Comparison of ENCODE assay signal across 3 worm cellular contexts in the genomic region with DNA sequence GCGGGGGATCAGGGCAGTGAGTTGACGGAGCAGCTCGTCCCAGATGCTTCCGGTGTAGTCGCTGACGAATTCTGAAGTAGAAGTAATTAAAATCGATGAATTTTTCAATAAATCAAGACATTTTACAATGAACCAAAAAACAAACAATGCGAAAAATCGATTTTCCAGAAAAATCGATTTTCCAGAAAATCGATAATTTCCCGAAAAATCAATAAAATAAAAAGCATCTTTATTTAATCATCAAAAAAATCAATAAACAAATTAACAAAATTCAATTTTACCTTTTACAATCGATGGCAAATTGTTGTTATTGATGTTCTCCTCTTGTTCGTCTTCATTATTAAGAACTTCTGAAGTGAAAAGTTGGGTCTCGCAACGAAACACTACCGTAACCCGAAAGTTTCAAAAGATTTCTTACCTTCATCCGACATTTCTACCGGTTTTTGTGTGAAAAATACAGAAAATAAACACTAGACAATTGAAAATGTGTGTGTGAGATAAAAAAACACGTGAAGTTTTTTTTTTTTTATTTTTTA.
TF ChIP-seq lines count a peak whose summit lies in the region.

A gene (minus strand): TSS at position 486 of the 536 bp plus-strand sequence.

TF ChIP-seq in whole organism, L3 larva, 47 proteins besides CTCF, POLR2A, EP300 and RAD21:
- TF ChIP-seq ceh-28 (tag; optimal IDR thresholded peaks at IDR 0.05; lab: Kevin White, UChicago) (peak; percentile 93), ceh-16 (tag; optimal IDR thresholded peaks at IDR 0.05; lab: Kevin White, UChicago) (no peak)

TF ChIP-seq in whole organism, L4 larva, 104 proteins besides CTCF, POLR2A, EP300 and RAD21:
- TF ChIP-seq hmg-1.1 (GFP tag; IDR thresholded peaks at IDR 0.05; lab: Robert Waterston, UW) (no peak), ceh-28 (tag; optimal IDR thresholded peaks at IDR 0.05; lab: Kevin White, UChicago) (peak; percentile 94), dve-1 (tag; optimal IDR thresholded peaks at IDR 0.05; lab: Kevin White, UChicago; ENCODE audit: insufficient read depth) (no peak)

TF ChIP-seq in whole organism, midembryonic, 9 proteins besides CTCF, POLR2A, EP300 and RAD21:
- no peak for TF ChIP-seq cog-1 (tag; optimal IDR thresholded peaks at IDR 0.05; lab: Kevin White, UChicago)
- TF ChIP-seq T22C8.4 (GFP tag; IDR thresholded peaks at IDR 0.05; lab: Robert Waterston, UW) = peak; percentile 68
